Worm (Caenorhabditis elegans): ENCODE data around the gene math-15.

ce11 chrII:1899934-1900333, 33.8 kb downstream of the math-15 start, which contains the start of gene math-24:
- TF ChIP-seq pax-3 (tag; optimal IDR thresholded peaks at IDR 0.05) (no peak), dsc-1 (tag; optimal IDR thresholded peaks at IDR 0.05) (no peak), ceh-88 (GFP tag; IDR thresholded peaks at IDR 0.05) (no peak), nhr-77 (tag; optimal IDR thresholded peaks at IDR 0.05) (no peak), ama-1 (optimal IDR thresholded peaks at IDR 0.05) (no peak), ceh-82 (tag; optimal IDR thresholded peaks at IDR 0.05) (no peak), fos-1 (tag; optimal IDR thresholded peaks at IDR 0.05) (no peak), tbx-2 (tag; optimal IDR thresholded peaks at IDR 0.05) (no peak), irx-1 (tag; optimal IDR thresholded peaks at IDR 0.05) (no peak), ztf-4 (tag; optimal IDR thresholded peaks at IDR 0.05) (no peak), lin-13 (GFP tag; optimal IDR thresholded peaks at IDR 0.05) (no peak)

All from whole organism, L1 larva.